Worm (Caenorhabditis elegans) whole organism, late embryonic: ENCODE results near the gene C23F12.4.

Experiments used
- C08G9.2 ChIP-seq: sonication (generic microtip); optimal IDR thresholded peaks from 2 replicates; lab custom pipeline; 2016; ENCODE audit warnings: mild to moderate bottlenecking, missing genetic modification characterization, moderate library complexity, missing compliant biosample characterization
- C38D4.7 ChIP-seq: fragments of 200-800 bp; sonication (Bioruptor generic); optimal IDR thresholded peaks from 2 replicates; lab custom pipeline; 2018; ENCODE audit warnings: mild to moderate bottlenecking, missing genetic modification characterization, moderate library complexity, missing compliant biosample characterization
- K02D7.2 ChIP-seq: sonication (generic microtip); optimal IDR thresholded peaks from 2 replicates; lab custom pipeline; 2017; ENCODE audit warnings: mild to moderate bottlenecking, missing genetic modification characterization, missing compliant biosample characterization
- T23F11.4 ChIP-seq: fragments of 200-800 bp; sonication (Bioruptor generic); optimal IDR thresholded peaks from 2 replicates; lab custom pipeline; 2018; ENCODE audit warnings: mild to moderate bottlenecking, missing genetic modification characterization, missing compliant biosample characterization
- Y22D7AL.16 ChIP-seq: sonication (generic microtip); optimal IDR thresholded peaks from 2 replicates; lab custom pipeline; 2016; ENCODE audit warnings: missing genetic modification characterization, missing compliant biosample characterization
- ahr-1 ChIP-seq: sonication (generic microtip); optimal IDR thresholded peaks from 2 replicates; lab custom pipeline; 2016; ENCODE audit warnings: missing genetic modification characterization, missing compliant biosample characterization
- ceh-14 ChIP-seq: sonication (generic microtip); optimal IDR thresholded peaks from 2 replicates; lab custom pipeline; 2016; ENCODE audit warnings: missing genotype, missing genetic modification characterization, missing compliant biosample characterization
- ceh-18 ChIP-seq: sonication (generic microtip); optimal IDR thresholded peaks from 2 replicates; lab custom pipeline; 2016; ENCODE audit warnings: missing genetic modification characterization, missing compliant biosample characterization
- ceh-19 ChIP-seq: fragments of 200-800 bp; sonication (Bioruptor generic); optimal IDR thresholded peaks from 2 replicates; lab custom pipeline; 2018; ENCODE audit warnings: mild to moderate bottlenecking, missing genetic modification characterization, missing compliant biosample characterization
- ceh-22 ChIP-seq: sonication (generic microtip); optimal IDR thresholded peaks from 2 replicates; lab custom pipeline; 2017; ENCODE audit warnings: missing biosample characterization, missing genetic modification characterization
- ceh-30 ChIP-seq: fragments of 150-350 bp; optimal IDR thresholded peaks from 2 replicates; lab custom pipeline; 2014; ENCODE audit warnings: missing biosample characterization, missing genetic modification characterization
- ceh-48 ChIP-seq: sonication (generic microtip); optimal IDR thresholded peaks from 2 replicates; lab custom pipeline; 2016; ENCODE audit warnings: missing genetic modification characterization, inconsistent platforms, missing compliant biosample characterization
- che-1 ChIP-seq: sonication (generic microtip); optimal IDR thresholded peaks from 2 replicates; lab custom pipeline; 2016; ENCODE audit warnings: mild to moderate bottlenecking, missing genetic modification characterization, missing compliant biosample characterization
- dmd-4 ChIP-seq: sonication (generic microtip); optimal IDR thresholded peaks from 2 replicates; lab custom pipeline; 2016; ENCODE audit warnings: borderline replicate concordance, missing genetic modification characterization, missing compliant biosample characterization
- dve-1 ChIP-seq: sonication (generic microtip); optimal IDR thresholded peaks from 2 replicates; lab custom pipeline; 2017; ENCODE audit warnings: antibody characterized with exemption, mild to moderate bottlenecking, missing genetic modification characterization, missing compliant biosample characterization
- elt-2 ChIP-seq: sonication (generic microtip); optimal IDR thresholded peaks from 2 replicates; lab custom pipeline; 2016; ENCODE audit warnings: missing genetic modification reagents, missing genetic modification characterization, missing compliant biosample characterization
- elt-4 ChIP-seq: sonication (generic microtip); optimal IDR thresholded peaks from 2 replicates; lab custom pipeline; 2016; ENCODE audit warnings: missing genetic modification characterization, missing compliant biosample characterization
- ets-4 ChIP-seq: sonication (generic microtip); optimal IDR thresholded peaks from 2 replicates; lab custom pipeline; 2016; ENCODE audit warnings: missing genetic modification characterization, missing compliant biosample characterization
- eyg-1 ChIP-seq: sonication (generic microtip); optimal IDR thresholded peaks from 2 replicates; lab custom pipeline; 2016; ENCODE audit warnings: missing genotype, missing genetic modification characterization, missing compliant biosample characterization
- fax-1 ChIP-seq: sonication (generic microtip); optimal IDR thresholded peaks from 2 replicates; lab custom pipeline; 2016; ENCODE audit warnings: missing genotype, missing genetic modification characterization, missing compliant biosample characterization
- fkh-10 ChIP-seq: fragments of 150-350 bp; optimal IDR thresholded peaks from 2 replicates; lab custom pipeline; 2014; ENCODE audit warnings: missing biosample characterization, missing genetic modification reagents, missing genetic modification characterization
- gmeb-2 ChIP-seq: sonication (generic microtip); optimal IDR thresholded peaks from 2 replicates; lab custom pipeline; 2016; ENCODE audit warnings: missing genetic modification characterization, inconsistent platforms, missing compliant biosample characterization
- hlh-13 ChIP-seq: fragments of 200-800 bp; sonication (Bioruptor generic); optimal IDR thresholded peaks from 2 replicates; lab custom pipeline; 2018; ENCODE audit warnings: mild to moderate bottlenecking, missing genetic modification characterization, missing compliant biosample characterization
- hlh-30 ChIP-seq: sonication (generic microtip); optimal IDR thresholded peaks from 2 replicates; lab custom pipeline; 2017; ENCODE audit warnings: antibody characterized with exemption, missing genetic modification characterization, missing compliant biosample characterization; ENCODE audit not compliant: insufficient read depth
- hlh-6 ChIP-seq: sonication (generic microtip); optimal IDR thresholded peaks from 2 replicates; lab custom pipeline; 2016; ENCODE audit warnings: missing genotype, missing genetic modification characterization, missing compliant biosample characterization
- hlh-8 ChIP-seq: sonication (generic microtip); optimal IDR thresholded peaks from 2 replicates; lab custom pipeline; 2016; ENCODE audit warnings: missing genotype, missing genetic modification characterization, missing compliant biosample characterization
- lin-11 ChIP-seq: fragments of 200-800 bp; sonication (Bioruptor generic); optimal IDR thresholded peaks from 2 replicates; lab custom pipeline; 2018; ENCODE audit warnings: mild to moderate bottlenecking, missing genetic modification characterization, missing compliant biosample characterization
- madf-2 ChIP-seq: sonication (generic microtip); optimal IDR thresholded peaks from 2 replicates; lab custom pipeline; 2017; ENCODE audit warnings: missing genetic modification characterization, missing compliant biosample characterization
- mec-3 ChIP-seq: sonication (generic microtip); optimal IDR thresholded peaks from 2 replicates; lab custom pipeline; 2016; ENCODE audit warnings: borderline replicate concordance, missing genetic modification characterization, missing compliant biosample characterization
- nhr-11 ChIP-seq: fragments of 150-350 bp; optimal IDR thresholded peaks from 2 replicates; lab custom pipeline; 2014; ENCODE audit warnings: missing biosample characterization, missing genetic modification characterization
- npax-4 ChIP-seq: sonication (generic microtip); optimal IDR thresholded peaks from 2 replicates; lab custom pipeline; 2016; ENCODE audit warnings: missing genetic modification characterization, missing compliant biosample characterization
- odd-2 ChIP-seq: sonication (generic microtip); optimal IDR thresholded peaks from 2 replicates; lab custom pipeline; 2017; ENCODE audit warnings: antibody characterized with exemption, mild to moderate bottlenecking, missing genetic modification characterization, missing compliant biosample characterization
- pag-3 ChIP-seq: sonication (generic microtip); optimal IDR thresholded peaks from 2 replicates; lab custom pipeline; 2016; ENCODE audit warnings: missing compliant biosample characterization, missing genetic modification characterization, borderline replicate concordance
- pat-9 ChIP-seq: fragments of 200-800 bp; sonication (Bioruptor generic); optimal IDR thresholded peaks from 2 replicates; lab custom pipeline; 2018; ENCODE audit warnings: mild to moderate bottlenecking, missing genetic modification characterization, moderate library complexity, missing compliant biosample characterization
- pax-1 ChIP-seq: fragments of 150-350 bp; optimal IDR thresholded peaks from 2 replicates; lab custom pipeline; 2014; ENCODE audit warnings: missing biosample characterization, missing genetic modification characterization
- pha-2 ChIP-seq: sonication (generic microtip); optimal IDR thresholded peaks from 2 replicates; lab custom pipeline; 2017; ENCODE audit warnings: mild to moderate bottlenecking, missing genetic modification characterization, missing compliant biosample characterization
- pqm-1 ChIP-seq: sonication (generic microtip); optimal IDR thresholded peaks from 2 replicates; lab custom pipeline; 2016; ENCODE audit warnings: missing genetic modification characterization, missing compliant biosample characterization
- pros-1 ChIP-seq: fragments of 150-350 bp; optimal IDR thresholded peaks from 2 replicates; lab custom pipeline; 2014; ENCODE audit warnings: missing biosample characterization, missing genetic modification reagents, missing genetic modification characterization
- sdc-2 ChIP-seq: sonication (generic microtip); optimal IDR thresholded peaks from 2 replicates; lab custom pipeline; 2016; ENCODE audit warnings: missing genotype, missing genetic modification characterization, missing compliant biosample characterization
- sox-2 ChIP-seq: fragments of 200-800 bp; sonication (Bioruptor generic); IDR thresholded peaks from 2 replicates; pipeline ENCODE4 v1.3.6; 2022; ENCODE audit warnings: missing genetic modification reagents, missing genetic modification characterization, missing compliant biosample characterization
- sox-4 ChIP-seq: sonication (generic microtip); optimal IDR thresholded peaks from 2 replicates; lab custom pipeline; 2017; ENCODE audit warnings: mild to moderate bottlenecking, missing genetic modification characterization, inconsistent platforms, missing compliant biosample characterization
- syd-9 ChIP-seq: sonication (generic microtip); optimal IDR thresholded peaks from 2 replicates; lab custom pipeline; 2016; ENCODE audit warnings: mild to moderate bottlenecking, missing genetic modification characterization, moderate library complexity, missing compliant biosample characterization
- ttx-3 ChIP-seq: sonication (generic microtip); optimal IDR thresholded peaks from 2 replicates; lab custom pipeline; 2016; ENCODE audit warnings: missing genetic modification reagents, missing genetic modification characterization, missing compliant biosample characterization
- unc-3 ChIP-seq, 2 experiments: fragments of 200-800 bp in 1 of 2; sonication (Bioruptor generic) in 1 of 2; sonication (generic microtip) in 1 of 2; conservative IDR thresholded peaks in 1 of 2; optimal IDR thresholded peaks in 1 of 2; 2 replicates each; pipeline versions ENCODE4 v1.3.6 to Lab custom; 2016 to 2022; ENCODE audit warnings: missing compliant biosample characterization in 2 of 2, missing genetic modification characterization in 2 of 2, missing genetic modification reagents in 1 of 2
- unc-42 ChIP-seq: sonication (generic microtip); optimal IDR thresholded peaks from 2 replicates; lab custom pipeline; 2016; ENCODE audit warnings: missing genotype, missing genetic modification characterization, missing compliant biosample characterization
- unc-55 ChIP-seq: sonication (generic microtip); optimal IDR thresholded peaks from 2 replicates; lab custom pipeline; 2017; ENCODE audit warnings: missing biosample characterization, missing genetic modification reagents, missing genetic modification characterization
- unc-86 ChIP-seq: sonication (generic microtip); optimal IDR thresholded peaks from 2 replicates; lab custom pipeline; 2016; ENCODE audit warnings: missing genetic modification characterization, missing compliant biosample characterization
- zip-5 ChIP-seq: sonication (generic microtip); optimal IDR thresholded peaks from 2 replicates; lab custom pipeline; 2016; ENCODE audit warnings: missing genetic modification characterization, missing compliant biosample characterization
- ztf-16 ChIP-seq: sonication (generic microtip); optimal IDR thresholded peaks from 2 replicates; lab custom pipeline; 2017; ENCODE audit warnings: missing genetic modification characterization, missing compliant biosample characterization

The C23F12.4 gene

DNA sequence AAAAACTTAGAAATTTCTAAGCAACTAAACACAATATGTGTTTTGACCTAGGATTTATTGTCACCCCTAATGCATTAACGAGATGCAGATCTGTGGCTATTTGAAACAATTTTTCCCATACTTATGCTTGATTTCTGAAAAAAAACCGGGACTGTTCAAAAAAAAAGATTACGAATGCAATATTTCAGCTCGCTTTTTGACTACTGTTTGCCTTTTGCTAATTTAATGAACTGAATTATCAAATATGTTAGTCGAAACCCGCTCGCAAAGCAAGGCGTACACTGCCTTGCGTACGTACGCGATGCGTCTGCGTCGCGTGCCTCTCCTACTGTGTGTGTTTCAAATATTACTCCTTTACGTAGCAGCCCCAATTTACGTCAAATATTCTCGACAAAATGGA, at the start of gene C23F12.4:
TSS of gene C23F12.4 (plus strand) at position 301 of the 400 bp plus-strand sequence.
- TF ChIP-seq T23F11.4 (GFP tag; lab: Kevin White, UChicago) (no peak), ttx-3 (no peak), pax-1 (tag; lab: Kevin White, UChicago) (no peak), ceh-18 (tag; lab: Kevin White, UChicago) (no peak), eyg-1 (no peak), pag-3 (tag; lab: Kevin White, UChicago) (no peak), syd-9 (tag; lab: Kevin White, UChicago) (no peak), ceh-48 (tag; lab: Kevin White, UChicago) (no peak)

DNA sequence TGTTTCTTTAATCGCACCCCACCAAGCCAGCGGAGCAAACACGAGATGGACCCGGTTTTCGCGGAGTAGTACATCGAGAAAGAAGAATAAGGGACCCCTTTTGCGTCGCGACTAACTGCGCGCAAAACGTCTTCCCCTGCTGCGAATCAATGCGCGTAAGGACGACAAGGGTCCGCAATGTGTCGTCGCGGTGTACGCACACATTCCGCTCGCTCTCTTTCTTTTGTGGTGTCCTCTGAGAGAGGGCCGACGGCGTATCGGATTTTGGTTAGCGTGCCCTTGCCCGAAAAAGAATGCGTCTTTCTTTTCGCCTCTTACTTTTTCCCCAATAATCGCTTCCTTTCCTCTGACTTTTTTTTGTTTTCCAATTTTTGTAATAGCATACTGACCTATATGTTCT, 49.3 kb upstream of the C23F12.4 start:
- TF ChIP-seq gmeb-2 (tag; lab: Kevin White, UChicago) (no peak), ztf-16 (tag; lab: Kevin White, UChicago) (no peak), madf-2 (tag; lab: Kevin White, UChicago) (peak; percentile 22), elt-4 (no peak), ceh-18 (tag; lab: Kevin White, UChicago) (peak; percentile 33), K02D7.2 (tag; lab: Kevin White, UChicago) (no peak), pros-1 (tag; lab: Kevin White, UChicago) (peak; percentile 62), ceh-48 (tag; lab: Kevin White, UChicago) (peak; percentile 81), C38D4.7 (no peak), dmd-4 (tag; lab: Kevin White, UChicago) (no peak), ceh-30 (no peak), T23F11.4 (GFP tag; lab: Kevin White, UChicago) (no peak), hlh-8 (tag; lab: Kevin White, UChicago) (peak; percentile 13), ceh-14 (tag; lab: Kevin White, UChicago) (peak; percentile 35), sdc-2 (tag; lab: Kevin White, UChicago) (peak; percentile 87), npax-4 (tag; lab: Kevin White, UChicago) (no peak), ets-4 (tag; lab: Kevin White, UChicago) (peak; percentile 24), ceh-22 (tag; lab: Kevin White, UChicago) (no peak), C08G9.2 (peak; percentile 25), pat-9 (tag; lab: Kevin White, UChicago) (no peak), ceh-19 (GFP tag; lab: Kevin White, UChicago) (peak; percentile 42), ahr-1 (no peak), sox-4 (tag; lab: Kevin White, UChicago) (no peak), zip-5 (tag; lab: Kevin White, UChicago) (no peak), sox-2 (no peak), pha-2 (no peak), lin-11 (tag; lab: Kevin White, UChicago) (no peak), fkh-10 (peak; percentile 55), odd-2 (tag; lab: Kevin White, UChicago) (no peak), unc-86 (tag; lab: Kevin White, UChicago) (peak; percentile 47), hlh-30 (tag; lab: Kevin White, UChicago) (peak; percentile 57), unc-42 (peak; percentile 90), pqm-1 (tag; lab: Kevin White, UChicago) (peak; percentile 3), hlh-13 (GFP tag; lab: Kevin White, UChicago) (no peak), fax-1 (tag; lab: Kevin White, UChicago) (peak; percentile 2), dve-1 (tag; lab: Kevin White, UChicago) (no peak), hlh-6 (tag; lab: Kevin White, UChicago) (no peak), che-1 (tag; lab: Kevin White, UChicago) (no peak), nhr-11 (no peak), ttx-3 (no peak), pag-3 (tag; lab: Kevin White, UChicago) (no peak), elt-2 (tag; lab: Kevin White, UChicago) (peak; percentile 20), pax-1 (tag; lab: Kevin White, UChicago) (no peak), unc-55 (GFP tag; lab: Kevin White, UChicago) (peak; percentile 75), unc-3 (GFP tag; conservative IDR thresholded peaks at IDR 0.05; lab: Robert Waterston, UW) (0 out of 2 replicates have a peak, but pooled peaks have one; percentile 32), unc-3 (tag; optimal IDR thresholded peaks at IDR 0.05; lab: Kevin White, UChicago) (peak; percentile 52), Y22D7AL.16 (tag; lab: Kevin White, UChicago) (no peak), eyg-1 (no peak), mec-3 (tag; lab: Kevin White, UChicago) (no peak)
